Fruit fly (Drosophila melanogaster): ENCODE measurements around the gene AdipoR.
A peak's percentile ranks its signal among the peaks of the same experiment; 100 is the strongest.

Gene AdipoR

dm6 chr3R:22524344-22525072 lies 23.1 kb downstream of the AdipoR start (continued):
- TF ChIP-seq CG2875 (GFP tag; optimal IDR thresholded peaks at IDR 0.05) (peak; percentile 79), CG1233 (GFP tag; optimal IDR thresholded peaks at IDR 0.05) (peak; percentile 76), CG14441 (GFP tag; IDR thresholded peaks at IDR 0.05) (peak; percentile 11; the same call in 1 of the 2 replicates), Myb (GFP tag; optimal IDR thresholded peaks at IDR 0.05) (no peak), slp2 (GFP tag; optimal IDR thresholded peaks at IDR 0.05) (peak; percentile 41), CG13775 (GFP tag; optimal IDR thresholded peaks at IDR 0.05) (no peak), CG3281 (GFP tag; optimal IDR thresholded peaks at IDR 0.05) (peak; percentile 38), bsh (GFP tag; optimal IDR thresholded peaks at IDR 0.05) (peak in 1 of 2 experiments; percentile 70), CG4820 (GFP tag; optimal IDR thresholded peaks at IDR 0.05) (peak; percentile 29), Nf-YB (GFP tag; optimal IDR thresholded peaks at IDR 0.05) (peak; percentile 47), da (GFP tag; optimal IDR thresholded peaks at IDR 0.05) (no peak), CG7786 (GFP tag; optimal IDR thresholded peaks at IDR 0.05) (no peak), lmd (GFP tag; IDR thresholded peaks at IDR 0.05) (0 out of 2 replicates have a peak, but pooled peaks have one; percentile 5), seq (GFP tag; IDR thresholded peaks at IDR 0.05) (peak; percentile 82), CG4360 (GFP tag; IDR thresholded peaks at IDR 0.05) (peak; percentile 40; the same call in 1 of the 2 replicates), tap (tag; optimal IDR thresholded peaks at IDR 0.05) (peak; percentile 41), CG14014 (GFP tag; IDR thresholded peaks at IDR 0.05) (peak; percentile 38; the same call in 1 of the 2 replicates), ems (GFP tag; optimal IDR thresholded peaks at IDR 0.05) (peak; percentile 10), usp (GFP tag; optimal IDR thresholded peaks at IDR 0.05) (no peak), nerfin-1 (tag; optimal IDR thresholded peaks at IDR 0.05) (peak; percentile 58), ro (GFP tag; IDR thresholded peaks at IDR 0.05) (no peak), kay (GFP tag; optimal IDR thresholded peaks at IDR 0.05) (peak; percentile 53), CG2678 (tag; optimal IDR thresholded peaks at IDR 0.05) (peak; percentile 73), Hsf (GFP tag; optimal IDR thresholded peaks at IDR 0.05) (no peak), CG3995 (GFP tag; optimal IDR thresholded peaks at IDR 0.05) (no peak), CG31365 (tag; optimal IDR thresholded peaks at IDR 0.05) (peak; percentile 60), so (GFP tag; IDR thresholded peaks at IDR 0.05) (peak; percentile 69; the same call in 2 of the 3 replicates), Xrp1 (GFP tag; IDR thresholded peaks at IDR 0.05) (peak; percentile 43), Doc3 (GFP tag; IDR thresholded peaks at IDR 0.05; ENCODE audit: partially characterized antibody) (no peak), CG2712 (tag; optimal IDR thresholded peaks at IDR 0.05) (peak; percentile 38), gcm (GFP tag; optimal IDR thresholded peaks at IDR 0.05) (peak; percentile 50), CG14710 (tag; optimal IDR thresholded peaks at IDR 0.05) (peak; percentile 44), ranshi (GFP tag; IDR thresholded peaks at IDR 0.05) (peak; percentile 66; the same call in 1 of the 2 replicates), row (GFP tag; IDR thresholded peaks at IDR 0.05) (no peak), Ravus (GFP tag; IDR thresholded peaks at IDR 0.05) (no peak), Fer3 (tag; optimal IDR thresholded peaks at IDR 0.05) (peak; percentile 52), CG15514 (GFP tag; optimal IDR thresholded peaks at IDR 0.05) (peak; percentile 56), cato (GFP tag; optimal IDR thresholded peaks at IDR 0.05; ENCODE audit: borderline replicate concordance) (peak; percentile 58), vnd (GFP tag; IDR thresholded peaks at IDR 0.05; ENCODE audit: partially characterized antibody) (no peak), org-1 (GFP tag; optimal IDR thresholded peaks at IDR 0.05) (peak; percentile 81), Nf-YA (GFP tag; IDR thresholded peaks at IDR 0.05) (peak; percentile 59; the same call in 1 of the 2 replicates), Awh (GFP tag; IDR thresholded peaks at IDR 0.05) (peak; percentile 85), ttk (GFP tag; IDR thresholded peaks at IDR 0.05) (no peak), ara (GFP tag; IDR thresholded peaks at IDR 0.05) (peak; percentile 55), caup (GFP tag; optimal IDR thresholded peaks at IDR 0.05; ENCODE audit: severe bottlenecking) (peak; percentile 58), pan (optimal IDR thresholded peaks at IDR 0.05) (no peak), pan (GFP tag; optimal IDR thresholded peaks at IDR 0.05 in 1 of 2, IDR thresholded peaks at IDR 0.05 in 1 of 2) (peak in 1 of 2 experiments; percentile 15), CG11085 (GFP tag; IDR thresholded peaks at IDR 0.05) (no peak), CG4282 (GFP tag; optimal IDR thresholded peaks at IDR 0.05) (peak; percentile 5)
